Fruit fly (Drosophila melanogaster): ENCODE results near the gene DENR.

DNA sequence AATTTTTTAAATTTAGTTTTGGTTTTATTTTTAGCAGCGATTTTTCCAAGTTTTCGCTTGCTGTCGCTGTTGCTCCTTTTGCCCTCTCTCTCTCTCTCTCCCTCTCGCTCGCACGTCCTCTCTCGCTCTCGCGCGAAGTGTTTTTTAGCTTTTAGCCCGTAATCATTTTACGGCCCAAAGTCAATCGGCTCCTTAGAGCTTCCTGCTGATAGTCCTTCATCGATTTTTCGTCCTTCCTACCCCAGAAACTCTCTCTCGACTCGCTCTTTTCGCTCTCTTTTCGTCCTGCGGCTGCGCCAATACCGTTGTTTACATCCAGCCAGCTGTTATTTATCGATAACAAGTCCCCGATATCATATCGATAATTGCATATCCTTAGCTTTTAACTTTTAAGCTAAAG, 42.1 kb downstream of the DENR start, which contains the start of gene RSG7:
- no peak for TF ChIP-seq CG14711 (tag; optimal IDR thresholded peaks at IDR 0.05)
- TF ChIP-seq toe (GFP tag; optimal IDR thresholded peaks at IDR 0.05), result no peak
- TF ChIP-seq Mnt (GFP tag; optimal IDR thresholded peaks at IDR 0.05), result no peak
- no peak for TF ChIP-seq CG7045 (GFP tag; optimal IDR thresholded peaks at IDR 0.05)
- TF ChIP-seq Hr96 (GFP tag; optimal IDR thresholded peaks at IDR 0.05), result no peak
- TF ChIP-seq bab1 (GFP tag; optimal IDR thresholded peaks at IDR 0.05), result no peak
- no peak for TF ChIP-seq kay (GFP tag; ENCODE audit: borderline replicate concordance)
- no peak for TF ChIP-seq CG5204 (GFP tag; optimal IDR thresholded peaks at IDR 0.05)
- no peak for TF ChIP-seq cnc (optimal IDR thresholded peaks at IDR 0.05)
- no peak for TF ChIP-seq CG7101 (tag; optimal IDR thresholded peaks at IDR 0.05)
- TF ChIP-seq CG12768 (GFP tag; optimal IDR thresholded peaks at IDR 0.05), result no peak

Data from whole organism, adult.